Worm (Caenorhabditis elegans): ENCODE data around the gene F44A6.4.

DNA sequence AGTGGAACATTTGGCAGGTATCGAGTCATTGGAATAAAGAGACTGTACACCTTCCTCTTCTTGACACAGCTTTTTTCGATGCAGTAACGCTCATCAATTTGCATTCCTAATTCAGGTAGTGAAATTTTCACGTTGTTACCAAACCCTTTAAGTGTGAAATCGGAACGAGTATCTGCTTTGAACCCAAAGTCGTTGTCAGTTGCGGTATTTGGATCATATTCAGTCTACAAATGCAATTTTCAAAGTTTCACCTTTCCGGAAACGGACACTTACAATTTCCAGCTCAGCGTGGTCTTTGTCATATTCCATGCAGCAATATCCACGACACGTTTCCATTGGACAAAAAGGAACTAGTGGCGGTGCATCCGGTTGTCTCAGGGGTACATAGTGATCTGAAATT is 32.7 kb downstream of the F44A6.4 start:
- no peak for TF ChIP-seq nhr-129 (tag; optimal IDR thresholded peaks at IDR 0.05)
- TF ChIP-seq ztf-11 (tag; optimal IDR thresholded peaks at IDR 0.05) = no peak
